Fruit fly (Drosophila melanogaster): Measurements from ENCODE around the gene Adhr.

DNA sequence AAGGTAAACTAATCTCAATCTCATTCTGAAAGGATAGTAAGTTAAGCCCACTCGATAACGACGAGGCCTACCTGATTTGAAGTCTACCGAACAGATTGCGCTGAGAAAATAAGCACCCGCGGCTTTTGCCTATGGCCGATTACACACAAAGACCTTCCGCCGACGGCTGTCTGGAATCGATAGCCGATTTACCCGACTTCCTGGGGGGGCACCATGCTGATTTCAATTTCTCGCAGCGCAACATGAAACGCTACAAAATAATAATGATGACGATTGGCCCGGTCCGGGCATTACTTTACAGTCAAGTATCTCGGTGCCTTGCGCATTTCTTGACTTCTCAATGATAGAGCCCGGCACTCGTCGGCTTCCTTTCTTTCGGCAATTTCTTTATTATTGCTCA is 38.2 kb upstream of the Adhr start:
- TF ChIP-seq CG8478 (optimal IDR thresholded peaks at IDR 0.05) (no peak), CTCF (optimal IDR thresholded peaks at IDR 0.05) (no peak)

All from S2 (cell line).